Fruit fly (Drosophila melanogaster): ENCODE measurements around the gene Mst85C.
A peak's percentile ranks its signal among the peaks of the same experiment; 100 is the strongest.

The Mst85C gene

dm6 chr3R:9043610-9044009 is 4.8 kb upstream of the Mst85C start:
- TF ChIP-seq Rel (GFP tag; optimal IDR thresholded peaks at IDR 0.05) (no peak), Rel (tag; optimal IDR thresholded peaks at IDR 0.05) (no peak), h (GFP tag; optimal IDR thresholded peaks at IDR 0.05) (peak; percentile 52), jim (GFP tag; optimal IDR thresholded peaks at IDR 0.05) (no peak)

dm6 chr3R:9045733-9046132 is 2.7 kb upstream of the Mst85C start:
- TF ChIP-seq Dif (GFP tag; optimal IDR thresholded peaks at IDR 0.05; ENCODE audit: partially characterized antibody): no peak
- no peak for TF ChIP-seq psq (GFP tag; optimal IDR thresholded peaks at IDR 0.05)
- no peak for TF ChIP-seq dsf (GFP tag; optimal IDR thresholded peaks at IDR 0.05; ENCODE audit: borderline replicate concordance)
- no peak for TF ChIP-seq Myc (optimal IDR thresholded peaks at IDR 0.05)
- TF ChIP-seq brk (GFP tag; optimal IDR thresholded peaks at IDR 0.05): no peak
- no peak for TF ChIP-seq Hr83 (GFP tag; optimal IDR thresholded peaks at IDR 0.05; ENCODE audit: poor library complexity, severe bottlenecking)
- TF ChIP-seq dl (GFP tag; optimal IDR thresholded peaks at IDR 0.05; ENCODE audit: insufficient read depth in 1 of 2, partially characterized antibody in 2 of 2): no peak
- no peak for TF ChIP-seq GATAd (GFP tag; optimal IDR thresholded peaks at IDR 0.05)
- TF ChIP-seq CG32264 (GFP tag; optimal IDR thresholded peaks at IDR 0.05): no peak
- no peak for TF ChIP-seq CrebA (GFP tag; optimal IDR thresholded peaks at IDR 0.05; ENCODE audit: borderline replicate concordance)
- TF ChIP-seq ey (GFP tag; optimal IDR thresholded peaks at IDR 0.05): no peak

DNA sequence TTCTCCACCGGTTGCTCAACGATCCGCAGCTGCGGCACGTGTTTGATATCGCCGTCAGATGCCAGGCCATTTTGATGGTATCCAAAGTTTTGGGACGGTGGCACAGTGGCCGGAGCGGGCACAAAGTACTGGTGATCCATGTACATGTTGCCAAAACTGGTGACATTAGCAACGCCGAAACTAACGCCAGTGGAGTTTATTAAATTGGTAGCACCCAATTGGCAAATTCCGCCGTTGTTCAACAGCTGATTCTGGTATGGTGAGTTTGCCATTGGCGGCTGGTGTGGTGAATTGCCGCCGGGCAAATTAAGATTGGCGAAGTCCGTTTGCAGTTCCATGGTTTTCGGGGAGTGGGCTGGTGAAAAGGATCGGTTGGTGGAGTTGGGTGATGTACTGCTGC is 1.5 kb upstream of the Mst85C start:
- TF ChIP-seq HLH106 (tag; optimal IDR thresholded peaks at IDR 0.05): no peak
- no peak for TF ChIP-seq Rel (GFP tag; optimal IDR thresholded peaks at IDR 0.05)
- no peak for TF ChIP-seq Rel (tag; optimal IDR thresholded peaks at IDR 0.05)
- no peak for TF ChIP-seq Hnf4 (GFP tag; optimal IDR thresholded peaks at IDR 0.05)
- TF ChIP-seq sage (GFP tag; optimal IDR thresholded peaks at IDR 0.05): no peak
- TF ChIP-seq N (GFP tag; optimal IDR thresholded peaks at IDR 0.05): no peak

dm6 chr3R:9047561-9048465 is 632 bp upstream of the Mst85C start, which contains the start of gene Rel:
Gene Rel, minus strand, starts transcription at chr3R:9047977.
- TF ChIP-seq woc (GFP tag; optimal IDR thresholded peaks at IDR 0.05) (peak; percentile 54), rgr (GFP tag; optimal IDR thresholded peaks at IDR 0.05) (peak; percentile 52), OdsH (GFP tag; optimal IDR thresholded peaks at IDR 0.05) (peak; percentile 59), pan (optimal IDR thresholded peaks at IDR 0.05) (no peak), Mio (GFP tag; optimal IDR thresholded peaks at IDR 0.05) (no peak), CG32264 (GFP tag; optimal IDR thresholded peaks at IDR 0.05) (no peak), Sp1 (GFP tag; optimal IDR thresholded peaks at IDR 0.05) (peak; percentile 77), fru (GFP tag; optimal IDR thresholded peaks at IDR 0.05) (peak; percentile 50), Jra (GFP tag; optimal IDR thresholded peaks at IDR 0.05) (peak; percentile 91), foxo (GFP tag; optimal IDR thresholded peaks at IDR 0.05) (peak; percentile 10 to 62), br (GFP tag; optimal IDR thresholded peaks at IDR 0.05) (peak; percentile 56), CrebA (GFP tag; optimal IDR thresholded peaks at IDR 0.05; ENCODE audit: borderline replicate concordance) (no peak), Hr83 (GFP tag; optimal IDR thresholded peaks at IDR 0.05; ENCODE audit: poor library complexity, severe bottlenecking) (peak; percentile 27), brk (GFP tag; optimal IDR thresholded peaks at IDR 0.05) (peak; percentile 43), dl (GFP tag; optimal IDR thresholded peaks at IDR 0.05; ENCODE audit: insufficient read depth in 1 of 2, partially characterized antibody in 2 of 2) (peak; percentile 14 to 71), CG9705 (GFP tag; optimal IDR thresholded peaks at IDR 0.05) (peak; percentile 48), Hnf4 (GFP tag; optimal IDR thresholded peaks at IDR 0.05) (peak; percentile 58), sv (GFP tag; optimal IDR thresholded peaks at IDR 0.05) (peak; percentile 48), ey (GFP tag; optimal IDR thresholded peaks at IDR 0.05) (peak; percentile 4), dsf (GFP tag; optimal IDR thresholded peaks at IDR 0.05; ENCODE audit: borderline replicate concordance) (no peak), HLH106 (tag; optimal IDR thresholded peaks at IDR 0.05) (peak; percentile 86), GATAd (GFP tag; optimal IDR thresholded peaks at IDR 0.05) (no peak), N (GFP tag; optimal IDR thresholded peaks at IDR 0.05) (no peak), h (GFP tag; optimal IDR thresholded peaks at IDR 0.05) (peak; percentile 80), Dif (GFP tag; optimal IDR thresholded peaks at IDR 0.05; ENCODE audit: partially characterized antibody) (peak; percentile 75), psq (GFP tag; optimal IDR thresholded peaks at IDR 0.05) (peak; percentile 66), Hr78 (GFP tag; optimal IDR thresholded peaks at IDR 0.05) (no peak), dmrt93B (GFP tag; optimal IDR thresholded peaks at IDR 0.05) (peak; percentile 58), tai (GFP tag; optimal IDR thresholded peaks at IDR 0.05) (no peak), usp (GFP tag; optimal IDR thresholded peaks at IDR 0.05) (no peak)

All from whole organism, wandering third instar larva.